Fruit fly (Drosophila melanogaster) whole organism, embryonic: ENCODE data around the gene barr.

Experiments
- ATbp ChIP-seq: fragments of 200-800 bp; sonication (Bioruptor generic); optimal IDR thresholded peaks from 2 replicates; lab custom pipeline; 2017; ENCODE audit warnings: missing biosample characterization, mild to moderate bottlenecking, missing genetic modification characterization, missing genetic modification reagents
- CG10267 ChIP-seq: fragments of 200-800 bp; sonication (Bioruptor generic); optimal IDR thresholded peaks from 2 replicates; lab custom pipeline; 2018; ENCODE audit warnings: missing biosample characterization, mild to moderate bottlenecking, missing genetic modification characterization, moderate library complexity
- CG11696 ChIP-seq: fragments of 200-800 bp; sonication (Bioruptor generic); IDR thresholded peaks from 2 replicates; pipeline ENCODE4 v1.3.6; 2022; ENCODE audit warnings: missing biosample characterization, missing genetic modification characterization
- CG15073 ChIP-seq: fragments of 200-800 bp; sonication (Bioruptor generic); optimal IDR thresholded peaks from 2 replicates; lab custom pipeline; 2016; ENCODE audit warnings: missing biosample characterization, missing genetic modification characterization
- CG15514 ChIP-seq: fragments of 200-800 bp; sonication (Bioruptor generic); optimal IDR thresholded peaks from 3 replicates; lab custom pipeline; 2017; ENCODE audit warnings: missing biosample characterization, missing genetic modification characterization, mild to moderate bottlenecking, moderate library complexity, missing genetic modification reagents
- CG15696 ChIP-seq: fragments of 200-800 bp; sonication (Bioruptor generic); optimal IDR thresholded peaks from 2 replicates; lab custom pipeline; 2019; ENCODE audit warnings: missing biosample characterization, mild to moderate bottlenecking, missing genetic modification characterization, moderate library complexity
- CG1792 ChIP-seq: fragments of 200-800 bp; sonication (Bioruptor generic); optimal IDR thresholded peaks from 2 replicates; lab custom pipeline; 2016; ENCODE audit warnings: missing biosample characterization, missing genetic modification characterization
- CG2889 ChIP-seq: fragments of 200-800 bp; sonication (Bioruptor generic); IDR thresholded peaks from 3 replicates; pipeline ENCODE4 v1.3.6; 2022; ENCODE audit warnings: missing biosample characterization, missing genetic modification characterization
- CG31441 ChIP-seq: fragments of 200-800 bp; sonication (Bioruptor generic); IDR thresholded peaks from 2 replicates; pipeline ENCODE4 v1.3.6; 2022; ENCODE audit warnings: missing biosample characterization, missing genetic modification characterization
- CG3281 ChIP-seq: fragments of 200-800 bp; sonication (Bioruptor generic); optimal IDR thresholded peaks from 3 replicates; lab custom pipeline; 2017; ENCODE audit warnings: missing biosample characterization, mild to moderate bottlenecking, missing genetic modification characterization
- CG3838 ChIP-seq: fragments of 200-800 bp; sonication (Bioruptor generic); optimal IDR thresholded peaks from 3 replicates; lab custom pipeline; 2016; ENCODE audit warnings: missing biosample characterization, missing genetic modification characterization
- CG4617 ChIP-seq: fragments of 200-800 bp; sonication (Bioruptor generic); optimal IDR thresholded peaks from 3 replicates; lab custom pipeline; 2016; ENCODE audit warnings: missing biosample characterization, missing genetic modification characterization, borderline replicate concordance
- CG6254 ChIP-seq: fragments of 200-800 bp; sonication (Bioruptor generic); optimal IDR thresholded peaks from 3 replicates; lab custom pipeline; 2017; ENCODE audit warnings: mild to moderate bottlenecking, missing biosample characterization, missing genetic modification reagents, missing genetic modification characterization
- CG6654 ChIP-seq: fragments of 200-800 bp; sonication (Bioruptor generic); optimal IDR thresholded peaks from 2 replicates; lab custom pipeline; 2017; ENCODE audit warnings: missing biosample characterization, mild to moderate bottlenecking, missing genetic modification characterization
- CG7271 ChIP-seq: fragments of 200-800 bp; sonication (Bioruptor generic); optimal IDR thresholded peaks from 2 replicates; lab custom pipeline; 2018; ENCODE audit warnings: missing biosample characterization, mild to moderate bottlenecking, missing genetic modification characterization, moderate library complexity
- CG7987 ChIP-seq: fragments of 200-800 bp; sonication (Bioruptor generic); optimal IDR thresholded peaks from 2 replicates; lab custom pipeline; 2018; ENCODE audit warnings: missing biosample characterization, mild to moderate bottlenecking, missing genetic modification characterization, moderate library complexity
- CG8359 ChIP-seq: fragments of 200-800 bp; sonication (Bioruptor generic); optimal IDR thresholded peaks from 2 replicates; lab custom pipeline; 2017; ENCODE audit warnings: missing biosample characterization, mild to moderate bottlenecking, missing genetic modification characterization, borderline replicate concordance
- CG9876 ChIP-seq: fragments of 200-800 bp; sonication (Bioruptor generic); optimal IDR thresholded peaks from 2 replicates; lab custom pipeline; 2016; ENCODE audit warnings: missing biosample characterization, missing genetic modification characterization
- D ChIP-seq, 2 experiments: fragments of 200-800 bp in 1 of 2; fragments of >200 bp in 1 of 2; sonication (Bioruptor generic) in 1 of 2; optimal IDR thresholded peaks; 2 replicates in 1 of 2; 3 replicates in 1 of 2; lab custom pipeline; 2017; ENCODE audit warnings: mild to moderate bottlenecking in 1 of 2, missing biosample characterization in 1 of 2, missing genetic modification characterization in 1 of 2, missing genetic modification reagents in 1 of 2
- D19B ChIP-seq: fragments of 200-800 bp; sonication (Bioruptor generic); optimal IDR thresholded peaks from 2 replicates; lab custom pipeline; 2017; ENCODE audit warnings: missing biosample characterization, mild to moderate bottlenecking, missing genetic modification characterization
- Ets65A ChIP-seq: fragments of 200-800 bp; sonication (Bioruptor generic); peaks from one replicate; lab custom pipeline; 2016; ENCODE audit warnings: missing biosample characterization, missing genetic modification characterization
- GATAe ChIP-seq: fragments of 200-800 bp; sonication (Bioruptor generic); conservative IDR thresholded peaks from 2 replicates; pipeline ENCODE4 v1.3.6; 2022; ENCODE audit warnings: missing biosample characterization, missing genetic modification characterization
- MTF-1 ChIP-seq: fragments of 200-800 bp; sonication (Bioruptor generic); optimal IDR thresholded peaks from 2 replicates; lab custom pipeline; 2018; ENCODE audit warnings: missing biosample characterization, mild to moderate bottlenecking, missing genetic modification characterization, borderline replicate concordance
- Myb ChIP-seq: fragments of 200-800 bp; sonication (Bioruptor generic); optimal IDR thresholded peaks from 2 replicates; lab custom pipeline; 2016; ENCODE audit warnings: missing biosample characterization, missing genetic modification characterization
- NfI ChIP-seq: fragments of 200-800 bp; sonication (Bioruptor generic); optimal IDR thresholded peaks from 3 replicates; lab custom pipeline; 2018; ENCODE audit warnings: missing biosample characterization, mild to moderate bottlenecking, missing genetic modification characterization, moderate library complexity
- bigmax ChIP-seq: fragments of 200-800 bp; sonication (Bioruptor generic); optimal IDR thresholded peaks from 2 replicates; lab custom pipeline; 2018; ENCODE audit warnings: missing biosample characterization, mild to moderate bottlenecking, missing genetic modification characterization
- br ChIP-seq: fragments of >200 bp; optimal IDR thresholded peaks from 2 replicates; lab custom pipeline; 2017
- eve ChIP-seq, 2 experiments: fragments of >200 bp; optimal IDR thresholded peaks; 2 replicates each; lab custom pipeline; 2017; ENCODE audit warnings: missing biosample characterization in 2 of 2, missing genetic modification characterization in 2 of 2
- exex ChIP-seq: fragments of 200-800 bp; sonication (Bioruptor generic); optimal IDR thresholded peaks from 4 replicates; lab custom pipeline; 2018; ENCODE audit warnings: missing biosample characterization, mild to moderate bottlenecking, missing genetic modification characterization, moderate library complexity
- eyg ChIP-seq: fragments of 200-800 bp; sonication (Bioruptor generic); optimal IDR thresholded peaks from 3 replicates; lab custom pipeline; 2016; ENCODE audit warnings: missing biosample characterization, missing genetic modification characterization
- gcm ChIP-seq: fragments of 200-800 bp; sonication (Bioruptor generic); optimal IDR thresholded peaks from 2 replicates; lab custom pipeline; 2019; ENCODE audit warnings: missing biosample characterization, mild to moderate bottlenecking, missing genetic modification characterization, moderate library complexity
- gro ChIP-seq: fragments of 200-800 bp; sonication (Bioruptor generic); optimal IDR thresholded peaks from 2 replicates; lab custom pipeline; 2016; ENCODE audit warnings: missing biosample characterization, missing genetic modification characterization
- hkb ChIP-seq, 2 experiments: fragments of 200-800 bp in 1 of 2; fragments of >200 bp in 1 of 2; sonication (Bioruptor generic) in 1 of 2; IDR thresholded peaks in 1 of 2; optimal IDR thresholded peaks in 1 of 2; 2 replicates each; pipeline versions ENCODE4 v1.3.6 to Lab custom; 2017 to 2022; ENCODE audit warnings: missing biosample characterization in 1 of 2, missing genetic modification characterization in 1 of 2
- ken ChIP-seq: fragments of 200-800 bp; sonication (Bioruptor generic); IDR thresholded peaks from 3 replicates; pipeline ENCODE4 v1.3.6; 2022; ENCODE audit warnings: missing biosample characterization, missing genetic modification characterization
- row ChIP-seq: fragments of 200-800 bp; sonication (Bioruptor generic); IDR thresholded peaks from 3 replicates; pipeline ENCODE4 v1.3.6; 2022; ENCODE audit warnings: missing biosample characterization, missing genetic modification characterization
- sens ChIP-seq: fragments of 200-800 bp; sonication (Bioruptor generic); peaks from one replicate; lab custom pipeline; 2016; ENCODE audit warnings: missing biosample characterization, missing genetic modification characterization
- sug ChIP-seq: fragments of 200-800 bp; optimal IDR thresholded peaks from 2 replicates; lab custom pipeline; 2019; ENCODE audit warnings: missing biosample characterization, mild to moderate bottlenecking, missing genetic modification characterization, moderate library complexity
- toy ChIP-seq: fragments of 200-800 bp; sonication (Bioruptor generic); IDR thresholded peaks from 2 replicates; pipeline ENCODE4 v1.3.6; 2022; ENCODE audit warnings: missing biosample characterization, missing genetic modification characterization
- unc-4 ChIP-seq: fragments of 200-800 bp; sonication (Bioruptor generic); IDR thresholded peaks from 2 replicates; pipeline ENCODE4 v1.3.6; 2022; ENCODE audit warnings: missing biosample characterization, missing genetic modification characterization; ENCODE audit not compliant: partially characterized antibody

The barr gene

DNA sequence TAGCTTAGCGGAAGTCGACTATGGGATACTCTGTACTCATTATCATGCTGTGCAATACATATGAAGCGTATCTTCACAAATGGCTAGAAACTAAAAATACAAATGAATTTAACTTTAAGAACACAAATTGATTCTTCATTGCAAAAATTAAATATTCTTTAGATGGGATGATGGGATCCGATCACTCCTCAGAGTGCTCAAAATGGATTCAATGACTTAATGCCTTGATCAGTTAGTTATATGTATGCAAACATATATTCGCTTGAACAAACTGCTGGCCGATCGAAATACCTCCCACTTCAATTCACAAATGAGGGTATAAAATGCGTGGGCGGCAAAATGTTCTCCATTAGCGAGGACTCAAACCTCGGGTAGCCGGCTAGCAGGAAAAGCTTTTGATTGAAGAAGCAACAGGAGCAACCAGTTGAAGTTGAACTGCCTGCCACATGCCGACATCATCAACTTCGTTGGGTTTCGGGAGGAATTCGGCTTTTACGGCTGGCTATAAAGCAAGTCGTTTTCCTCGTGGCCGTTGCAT is 33.7 kb downstream of the barr start, which contains the start of gene sNPF (continued):
- no peak for TF ChIP-seq gcm (GFP tag; lab: Kevin White, UChicago)
- TF ChIP-seq CG11696 (GFP tag; lab: Robert Waterston, UW), result no peak
- peak; percentile 41 for TF ChIP-seq eyg
- no peak for TF ChIP-seq CG6654 (GFP tag; lab: Kevin White, UChicago)
- TF ChIP-seq hkb (optimal IDR thresholded peaks at IDR 0.05; lab: Kevin White, UChicago), result no peak
- TF ChIP-seq hkb (GFP tag; IDR thresholded peaks at IDR 0.05; lab: Robert Waterston, UW), result no peak
- TF ChIP-seq CG8359, result no peak
- no peak for TF ChIP-seq CG31441 (GFP tag; lab: Robert Waterston, UW)
- TF ChIP-seq br (lab: Kevin White, UChicago), result no peak
- TF ChIP-seq GATAe (GFP tag; lab: Robert Waterston, UW), result no peak
- peak; percentile 17 for TF ChIP-seq CG15514 (GFP tag; lab: Kevin White, UChicago)
- TF ChIP-seq CG3281 (GFP tag; lab: Kevin White, UChicago), result peak; percentile 62
- TF ChIP-seq CG1792 (GFP tag; lab: Kevin White, UChicago), result no peak

DNA sequence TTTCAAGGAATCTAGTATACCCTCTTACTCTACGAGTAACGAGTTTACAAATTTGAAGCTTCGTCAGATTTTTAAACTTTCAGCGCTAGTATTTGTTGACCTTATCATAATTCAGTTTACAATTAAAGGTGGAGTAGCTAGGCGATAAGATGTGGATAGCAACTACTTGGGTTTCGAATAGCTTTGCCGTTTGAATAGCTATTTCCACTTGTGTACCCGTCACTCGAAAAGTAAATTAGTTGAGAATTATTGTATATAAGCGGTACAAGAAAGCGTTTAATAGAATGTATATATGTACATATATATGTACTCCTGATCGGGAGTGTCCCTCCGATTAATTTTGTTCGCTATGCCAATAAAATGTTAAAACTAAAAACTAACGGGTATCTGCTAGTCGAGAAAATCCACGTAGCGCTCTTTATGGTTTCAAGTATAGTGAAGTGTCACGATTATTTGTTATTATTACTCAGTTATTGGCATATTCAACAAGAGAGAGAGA is 34.8 kb downstream of the barr start:
- no peak for TF ChIP-seq NfI (GFP tag; lab: Kevin White, UChicago)
- peak; percentile 86 for TF ChIP-seq D19B (GFP tag; lab: Kevin White, UChicago)
- TF ChIP-seq row (GFP tag; lab: Robert Waterston, UW), result peak; percentile 72
- no peak for TF ChIP-seq CG15696
- TF ChIP-seq exex, result peak; percentile 51
- TF ChIP-seq Ets65A, result peak; percentile 67
- no peak for TF ChIP-seq MTF-1 (GFP tag; lab: Kevin White, UChicago)
- no peak for TF ChIP-seq CG9876 (GFP tag; lab: Kevin White, UChicago)
- TF ChIP-seq sens, result peak; percentile 44
- no peak for TF ChIP-seq ken (GFP tag; lab: Robert Waterston, UW)
- TF ChIP-seq CG6254 (GFP tag; lab: Kevin White, UChicago), result no peak
- no peak for TF ChIP-seq eve (GFP tag; optimal IDR thresholded peaks at IDR 0.05; lab: Kevin White, UChicago)

DNA sequence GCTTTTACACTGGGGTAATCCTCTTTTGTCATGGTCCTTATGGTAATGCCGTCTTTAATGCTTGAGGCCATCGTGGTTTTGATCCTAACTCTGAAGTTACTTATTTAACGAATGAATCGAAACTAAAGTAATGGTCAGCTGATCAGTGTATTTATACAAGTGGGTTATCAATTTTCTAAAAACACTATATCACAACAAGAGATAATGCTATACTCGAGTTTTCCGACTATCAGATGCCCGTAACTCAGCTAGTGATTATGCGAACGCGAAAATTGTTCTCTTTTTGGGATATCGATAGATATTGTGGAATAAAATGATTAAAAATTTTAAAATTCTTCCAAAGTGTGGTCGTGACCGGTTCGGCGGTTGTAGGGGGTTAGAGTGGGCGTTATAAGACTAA is 35.5 kb downstream of the barr start, which contains the start of gene AANATL3:
Gene AANATL3 (minus strand): TSS at position 101 of the 400 bp plus-strand sequence.
- TF ChIP-seq unc-4 (no peak), CG4617 (no peak), Myb (GFP tag; lab: Kevin White, UChicago) (no peak), sens (no peak), CG10267 (tag; lab: Kevin White, UChicago) (no peak), bigmax (no peak), gro (no peak), D (optimal IDR thresholded peaks at IDR 0.05; lab: Kevin White, UChicago) (no peak), D (GFP tag; optimal IDR thresholded peaks at IDR 0.05; lab: Kevin White, UChicago) (no peak), CG7271 (tag; lab: Kevin White, UChicago) (no peak), CG3838 (GFP tag; lab: Kevin White, UChicago) (no peak), toy (no peak), sug (no peak), CG7987 (no peak), CG6654 (GFP tag; lab: Kevin White, UChicago) (no peak), CG15073 (no peak), ATbp (GFP tag; lab: Kevin White, UChicago) (no peak), ken (GFP tag; lab: Robert Waterston, UW) (no peak), CG2889 (GFP tag; lab: Robert Waterston, UW) (no peak)
